Fruit fly (Drosophila melanogaster): ENCODE results near the gene Cyp28d2.

DNA sequence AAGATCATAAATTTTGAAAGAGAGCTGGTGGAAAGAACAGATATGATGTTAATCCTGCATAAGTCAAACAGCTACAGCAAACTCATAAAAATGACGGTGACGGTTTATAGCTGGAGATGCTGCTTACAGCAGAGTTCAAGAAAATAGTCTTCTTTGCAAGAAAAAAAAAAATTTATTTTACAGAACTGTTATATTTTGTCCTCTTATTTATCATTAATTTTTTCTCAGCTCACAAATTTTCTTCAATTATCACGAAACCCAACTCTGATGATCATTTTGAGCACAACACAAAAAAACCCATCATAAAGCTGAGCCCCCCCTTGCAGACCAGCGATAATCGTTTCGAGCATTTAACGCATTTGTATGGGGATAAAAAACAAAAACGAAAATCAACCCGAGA, 24.4 kb downstream of the Cyp28d2 start:
- TF ChIP-seq psq (optimal IDR thresholded peaks at IDR 0.05) (no peak), Sin3A (optimal IDR thresholded peaks at IDR 0.05) (no peak), ttk (optimal IDR thresholded peaks at IDR 0.05) (no peak), insv (optimal IDR thresholded peaks at IDR 0.05) (no peak)
